Fruit fly (Drosophila melanogaster) whole organism, embryonic: ENCODE data around the gene CG42674.

Source experiments
- ATbp ChIP-seq: fragments of 200-800 bp; sonication (Bioruptor generic); optimal IDR thresholded peaks from 2 replicates; lab custom pipeline; 2017; ENCODE audit warnings: missing biosample characterization, mild to moderate bottlenecking, missing genetic modification characterization, missing genetic modification reagents
- Atf6 ChIP-seq: fragments of 200-800 bp; sonication (Bioruptor generic); IDR thresholded peaks from 2 replicates; pipeline ENCODE4 v1.3.6; 2022; ENCODE audit warnings: missing biosample characterization, missing genetic modification characterization
- B-H1 ChIP-seq: fragments of 200-800 bp; sonication (Bioruptor generic); IDR thresholded peaks from 3 replicates; pipeline ENCODE4 v1.3.6; 2022; ENCODE audit warnings: missing biosample characterization, missing genetic modification characterization
- CG10462 ChIP-seq: fragments of 200-800 bp; sonication (Bioruptor generic); optimal IDR thresholded peaks from 2 replicates; lab custom pipeline; 2016; ENCODE audit warnings: missing biosample characterization, missing genetic modification characterization
- CG10543 ChIP-seq: fragments of 200-800 bp; sonication (Bioruptor generic); optimal IDR thresholded peaks from 3 replicates; lab custom pipeline; 2017; ENCODE audit warnings: missing biosample characterization, mild to moderate bottlenecking, missing genetic modification characterization, moderate library complexity
- CG11093 ChIP-seq: fragments of 200-800 bp; sonication (Bioruptor generic); IDR thresholded peaks from 3 replicates; pipeline ENCODE4 v1.3.6; 2022; ENCODE audit warnings: missing biosample characterization, missing genetic modification characterization
- CG11560 ChIP-seq: fragments of 200-800 bp; sonication (Bioruptor generic); IDR thresholded peaks from 3 replicates; pipeline ENCODE4 v1.3.6; 2022; ENCODE audit warnings: missing biosample characterization, missing genetic modification characterization
- CG14050 ChIP-seq: fragments of 200-800 bp; sonication (Bioruptor generic); IDR thresholded peaks from 3 replicates; pipeline ENCODE4 v1.3.6; 2022; ENCODE audit warnings: missing biosample characterization, missing genetic modification characterization
- CG15696 ChIP-seq: fragments of 200-800 bp; sonication (Bioruptor generic); optimal IDR thresholded peaks from 2 replicates; lab custom pipeline; 2019; ENCODE audit warnings: missing biosample characterization, mild to moderate bottlenecking, missing genetic modification characterization, moderate library complexity
- CG17359 ChIP-seq: fragments of 200-800 bp; sonication (Bioruptor generic); optimal IDR thresholded peaks from 3 replicates; lab custom pipeline; 2018; ENCODE audit warnings: missing biosample characterization, mild to moderate bottlenecking, missing genetic modification characterization, moderate library complexity
- CG17612 ChIP-seq: fragments of 200-800 bp; sonication (Bioruptor generic); IDR thresholded peaks from 2 replicates; pipeline ENCODE4 v1.3.6; 2022; ENCODE audit warnings: missing biosample characterization, missing genetic modification characterization
- CG17829 ChIP-seq: fragments of 200-800 bp; optimal IDR thresholded peaks from 2 replicates; lab custom pipeline; 2019; ENCODE audit warnings: missing biosample characterization, mild to moderate bottlenecking, missing genetic modification characterization, moderate library complexity
- CG2889 ChIP-seq: fragments of 200-800 bp; sonication (Bioruptor generic); IDR thresholded peaks from 3 replicates; pipeline ENCODE4 v1.3.6; 2022; ENCODE audit warnings: missing biosample characterization, missing genetic modification characterization
- CG31224 ChIP-seq: fragments of 200-800 bp; sonication (Bioruptor generic); IDR thresholded peaks from 2 replicates; pipeline ENCODE4 v1.3.6; 2022; ENCODE audit warnings: missing biosample characterization, missing genetic modification characterization
- CG3847 ChIP-seq: fragments of 200-800 bp; sonication (Bioruptor generic); IDR thresholded peaks from 2 replicates; pipeline ENCODE4 v1.3.6; 2022; ENCODE audit warnings: missing biosample characterization, missing genetic modification characterization
- CG8290 ChIP-seq, 3 experiments: fragments of 200-800 bp; sonication (Bioruptor generic); optimal IDR thresholded peaks; 2 replicates each; lab custom pipeline; 2016 to 2019; ENCODE audit warnings: missing biosample characterization in 3 of 3, missing genetic modification characterization in 3 of 3, mild to moderate bottlenecking in 2 of 3, moderate library complexity in 1 of 3
- CG8944 ChIP-seq: fragments of 200-800 bp; sonication (Bioruptor generic); optimal IDR thresholded peaks from 3 replicates; lab custom pipeline; 2016; ENCODE audit warnings: missing biosample characterization, missing genetic modification characterization
- CG9437 ChIP-seq: fragments of 200-800 bp; sonication (Bioruptor generic); optimal IDR thresholded peaks from 2 replicates; lab custom pipeline; 2018; ENCODE audit warnings: missing biosample characterization, mild to moderate bottlenecking, missing genetic modification characterization
- Dll ChIP-seq: fragments of 200-800 bp; sonication (Bioruptor generic); IDR thresholded peaks from 4 replicates; pipeline ENCODE4 v1.3.6; 2022; ENCODE audit warnings: missing biosample characterization, missing genetic modification characterization; ENCODE audit not compliant: partially characterized antibody
- Fer2 ChIP-seq: fragments of 200-800 bp; sonication (Bioruptor generic); optimal IDR thresholded peaks from 2 replicates; lab custom pipeline; 2018; ENCODE audit warnings: missing biosample characterization, mild to moderate bottlenecking, missing genetic modification characterization, moderate library complexity
- HmgZ ChIP-seq: fragments of 200-800 bp; sonication (Bioruptor generic); optimal IDR thresholded peaks from 2 replicates; lab custom pipeline; 2018; ENCODE audit warnings: missing biosample characterization, mild to moderate bottlenecking, missing genetic modification characterization
- Med ChIP-seq: fragments of 200-800 bp; sonication (Bioruptor generic); peaks from one replicate; lab custom pipeline; 2016; ENCODE audit warnings: missing biosample characterization, missing genetic modification characterization, mild to moderate bottlenecking, inconsistent platforms, moderate library complexity
- NC2β ChIP-seq: fragments of 200-800 bp; sonication (Bioruptor generic); optimal IDR thresholded peaks from 2 replicates; lab custom pipeline; 2016; ENCODE audit warnings: missing biosample characterization, missing genetic modification characterization
- Sox100B ChIP-seq: fragments of 200-800 bp; sonication (Bioruptor generic); optimal IDR thresholded peaks from 3 replicates; lab custom pipeline; 2018; ENCODE audit warnings: missing biosample characterization, mild to moderate bottlenecking, missing genetic modification characterization
- Sox102F ChIP-seq: fragments of 200-800 bp; sonication (Bioruptor generic); optimal IDR thresholded peaks from 2 replicates; lab custom pipeline; 2018; ENCODE audit warnings: missing biosample characterization, mild to moderate bottlenecking, missing genetic modification characterization, moderate library complexity
- Vsx1 ChIP-seq: fragments of 200-800 bp; sonication (Bioruptor generic); optimal IDR thresholded peaks from 2 replicates; lab custom pipeline; 2017; ENCODE audit warnings: missing biosample characterization, mild to moderate bottlenecking, missing genetic modification characterization, missing genetic modification reagents
- amos ChIP-seq: fragments of 200-800 bp; sonication (Bioruptor generic); IDR thresholded peaks from 2 replicates; pipeline ENCODE4 v1.3.6; 2022; ENCODE audit warnings: missing biosample characterization, missing genetic modification characterization; ENCODE audit not compliant: partially characterized antibody
- bcd ChIP-seq: fragments of 200-800 bp; sonication (Bioruptor generic); optimal IDR thresholded peaks from 2 replicates; lab custom pipeline; 2017; ENCODE audit warnings: missing biosample characterization, mild to moderate bottlenecking, missing genetic modification characterization
- chn ChIP-seq: fragments of 200-800 bp; sonication (Bioruptor generic); optimal IDR thresholded peaks from 2 replicates; lab custom pipeline; 2016; ENCODE audit warnings: missing biosample characterization, missing genetic modification characterization
- crc ChIP-seq: fragments of 200-800 bp; sonication (Bioruptor generic); optimal IDR thresholded peaks from 2 replicates; lab custom pipeline; 2016; ENCODE audit warnings: missing biosample characterization, missing genetic modification characterization
- dan ChIP-seq: fragments of 200-800 bp; sonication (Bioruptor generic); IDR thresholded peaks from 2 replicates; pipeline ENCODE4 v1.3.6; 2022; ENCODE audit warnings: missing biosample characterization, missing genetic modification characterization
- dimm ChIP-seq: fragments of 200-800 bp; sonication (Bioruptor generic); IDR thresholded peaks from 2 replicates; pipeline ENCODE4 v1.3.6; 2022; ENCODE audit warnings: missing biosample characterization, missing genetic modification characterization
- disco-r ChIP-seq: fragments of 200-800 bp; sonication (Bioruptor generic); optimal IDR thresholded peaks from 2 replicates; lab custom pipeline; 2016; ENCODE audit warnings: missing biosample characterization, missing genetic modification characterization
- fd102C ChIP-seq: fragments of 200-800 bp; sonication (Bioruptor generic); optimal IDR thresholded peaks from 2 replicates; lab custom pipeline; 2018; ENCODE audit warnings: missing biosample characterization, mild to moderate bottlenecking, missing genetic modification characterization, moderate library complexity
- ind ChIP-seq: fragments of 200-800 bp; sonication (Bioruptor generic); optimal IDR thresholded peaks from 3 replicates; lab custom pipeline; 2016; ENCODE audit warnings: missing biosample characterization, missing genetic modification characterization
- lbe ChIP-seq: fragments of 200-800 bp; sonication (Bioruptor generic); optimal IDR thresholded peaks from 2 replicates; lab custom pipeline; 2016; ENCODE audit warnings: missing biosample characterization, mild to moderate bottlenecking, missing genetic modification characterization
- lilli ChIP-seq: fragments of 200-800 bp; sonication (Bioruptor generic); optimal IDR thresholded peaks from 3 replicates; lab custom pipeline; 2016; ENCODE audit warnings: missing biosample characterization, missing genetic modification characterization
- lmd ChIP-seq: fragments of 200-800 bp; sonication (Bioruptor generic); IDR thresholded peaks from 2 replicates; pipeline ENCODE4 v1.3.6; 2022; ENCODE audit warnings: missing biosample characterization, missing genetic modification characterization
- mirr ChIP-seq: fragments of 200-800 bp; sonication (Bioruptor generic); optimal IDR thresholded peaks from 3 replicates; lab custom pipeline; 2018; ENCODE audit warnings: missing biosample characterization, mild to moderate bottlenecking, missing genetic modification characterization
- nerfin-2 ChIP-seq: fragments of 200-800 bp; sonication (Bioruptor generic); IDR thresholded peaks from 2 replicates; pipeline ENCODE4 v1.3.6; 2022; ENCODE audit warnings: missing biosample characterization, missing genetic modification characterization; ENCODE audit not compliant: partially characterized antibody
- org-1 ChIP-seq: fragments of 200-800 bp; sonication (Bioruptor generic); optimal IDR thresholded peaks from 2 replicates; lab custom pipeline; 2017; ENCODE audit warnings: missing biosample characterization, missing genetic modification characterization
- pb ChIP-seq: fragments of 200-800 bp; sonication (Bioruptor generic); optimal IDR thresholded peaks from 3 replicates; lab custom pipeline; 2016; ENCODE audit warnings: missing biosample characterization, missing genetic modification characterization
- pfk ChIP-seq: fragments of 200-800 bp; sonication (Bioruptor generic); optimal IDR thresholded peaks from 2 replicates; lab custom pipeline; 2018; ENCODE audit warnings: missing biosample characterization, mild to moderate bottlenecking, missing genetic modification characterization, moderate library complexity
- pita ChIP-seq: fragments of 200-800 bp; sonication (Bioruptor generic); optimal IDR thresholded peaks from 2 replicates; lab custom pipeline; 2017; ENCODE audit warnings: missing biosample characterization, mild to moderate bottlenecking, missing genetic modification characterization
- seq ChIP-seq: fragments of 200-800 bp; sonication (Bioruptor generic); IDR thresholded peaks from 2 replicates; pipeline ENCODE4 v1.3.6; 2022; ENCODE audit warnings: missing biosample characterization, missing genetic modification characterization
- sug ChIP-seq: fragments of 200-800 bp; optimal IDR thresholded peaks from 2 replicates; lab custom pipeline; 2019; ENCODE audit warnings: missing biosample characterization, mild to moderate bottlenecking, missing genetic modification characterization, moderate library complexity
- tap ChIP-seq: fragments of 200-800 bp; optimal IDR thresholded peaks from 3 replicates; lab custom pipeline; 2019; ENCODE audit warnings: missing biosample characterization, mild to moderate bottlenecking, missing genetic modification characterization, moderate library complexity
- trem ChIP-seq: fragments of 200-800 bp; optimal IDR thresholded peaks from 3 replicates; lab custom pipeline; 2019; ENCODE audit warnings: missing biosample characterization, mild to moderate bottlenecking, missing genetic modification characterization, moderate library complexity
- usp ChIP-seq: fragments of >200 bp; optimal IDR thresholded peaks from 2 replicates; lab custom pipeline; 2017; ENCODE audit warnings: missing biosample characterization, missing genetic modification characterization
- wor ChIP-seq: fragments of 200-800 bp; sonication (Bioruptor generic); IDR thresholded peaks from 2 replicates; pipeline ENCODE4 v1.3.6; 2022; ENCODE audit warnings: missing biosample characterization, missing genetic modification characterization

Gene CG42674

dm6 chr3L:20195875-20196274 is 2.2 kb downstream of the CG42674 start (continued):
- TF ChIP-seq CG10462 (GFP tag; lab: Kevin White, UChicago), result peak; percentile 12
- no peak for TF ChIP-seq fd102C (GFP tag; lab: Kevin White, UChicago)
- no peak for TF ChIP-seq mirr (GFP tag; lab: Kevin White, UChicago)
- no peak for TF ChIP-seq Vsx1 (GFP tag; lab: Kevin White, UChicago)
- TF ChIP-seq nerfin-2 (GFP tag; lab: Robert Waterston, UW), result no peak
- TF ChIP-seq lbe, result no peak
- TF ChIP-seq NC2β (GFP tag; lab: Kevin White, UChicago), result peak; percentile 2
- peak; percentile 51 for TF ChIP-seq trem (tag; lab: Kevin White, UChicago)
- peak; percentile 46; the same call in 1 of the 3 replicates for TF ChIP-seq CG14050 (GFP tag; lab: Robert Waterston, UW)
- TF ChIP-seq ATbp (GFP tag; lab: Kevin White, UChicago), result peak; percentile 66
- peak; percentile 40 for TF ChIP-seq chn (GFP tag; lab: Kevin White, UChicago)
- no peak for TF ChIP-seq usp (GFP tag; lab: Kevin White, UChicago)
- TF ChIP-seq seq (GFP tag; lab: Robert Waterston, UW), result peak; percentile 42; the same call in 1 of the 2 replicates
- TF ChIP-seq CG31224 (GFP tag; lab: Robert Waterston, UW), result no peak
- TF ChIP-seq Dll (GFP tag; lab: Robert Waterston, UW), result no peak
- TF ChIP-seq CG11093, result peak; percentile 58; the same call in 1 of the 3 replicates
- peak; percentile 19; the same call in 1 of the 3 replicates for TF ChIP-seq CG2889 (GFP tag; lab: Robert Waterston, UW)
- peak; percentile 75 for TF ChIP-seq CG17359 (tag; lab: Kevin White, UChicago)
- TF ChIP-seq org-1 (GFP tag; lab: Kevin White, UChicago), result peak; percentile 31
- TF ChIP-seq CG15696 (tag; lab: Kevin White, UChicago), result peak; percentile 1
- peak; percentile 63 for TF ChIP-seq CG8944 (GFP tag; lab: Kevin White, UChicago)
- TF ChIP-seq CG17829 (tag; lab: Kevin White, UChicago), result peak; percentile 67
- TF ChIP-seq ind (GFP tag; lab: Kevin White, UChicago), result peak; percentile 68
- TF ChIP-seq bcd (GFP tag; lab: Kevin White, UChicago), result peak; percentile 38
- no peak for TF ChIP-seq amos (GFP tag; lab: Robert Waterston, UW)
- TF ChIP-seq pb (GFP tag; lab: Kevin White, UChicago), result peak; percentile 42
- peak; percentile 18 for TF ChIP-seq CG9437 (GFP tag; lab: Kevin White, UChicago)
- TF ChIP-seq Sox102F (GFP tag; lab: Kevin White, UChicago), result peak; percentile 79
- TF ChIP-seq Med (GFP tag; lab: Kevin White, UChicago), result peak; percentile 87
- TF ChIP-seq lmd, result peak; percentile 63; the same call in 1 of the 2 replicates
- no peak for TF ChIP-seq CG8290 (GFP tag; optimal IDR thresholded peaks at IDR 0.05; lab: Kevin White, UChicago)
- peak in 1 of 2 experiments; percentile 68 for TF ChIP-seq CG8290 (tag; optimal IDR thresholded peaks at IDR 0.05; lab: Kevin White, UChicago)
- TF ChIP-seq Sox100B, result peak; percentile 59
- TF ChIP-seq B-H1 (GFP tag; lab: Robert Waterston, UW), result peak; percentile 50; the same call in 2 of the 3 replicates
- peak; percentile 41 for TF ChIP-seq lilli (GFP tag; lab: Kevin White, UChicago)
- TF ChIP-seq HmgZ, result no peak
- TF ChIP-seq pita, result no peak
- TF ChIP-seq CG11560, result no peak
- no peak for TF ChIP-seq dan (GFP tag; lab: Robert Waterston, UW)
- peak; percentile 19; the same call in 1 of the 2 replicates for TF ChIP-seq CG17612 (GFP tag; lab: Robert Waterston, UW)
- peak; percentile 50; the same call in 1 of the 2 replicates for TF ChIP-seq CG3847 (GFP tag; lab: Robert Waterston, UW)
- TF ChIP-seq wor (GFP tag; lab: Robert Waterston, UW), result peak; percentile 62
- TF ChIP-seq Fer2 (tag; lab: Kevin White, UChicago), result no peak
- peak; percentile 16; the same call in 1 of the 2 replicates for TF ChIP-seq Atf6 (GFP tag; lab: Robert Waterston, UW)
- peak; percentile 46 for TF ChIP-seq crc (GFP tag; lab: Kevin White, UChicago)
- no peak; the same call in 1 of the 2 replicates for TF ChIP-seq dimm
- TF ChIP-seq CG10543 (GFP tag; lab: Kevin White, UChicago), result no peak
- TF ChIP-seq disco-r (GFP tag; lab: Kevin White, UChicago), result no peak
- TF ChIP-seq sug (tag; lab: Kevin White, UChicago), result no peak
- TF ChIP-seq pfk (GFP tag; lab: Kevin White, UChicago), result no peak
- TF ChIP-seq tap (tag; lab: Kevin White, UChicago), result peak; percentile 62
